Worm (Caenorhabditis elegans): ENCODE data around the gene VW02B12L.2.

VW02B12L.2 gene

ce11 chrII:11469574-11470108 lies 29.5 kb upstream of the VW02B12L.2 start, which contains the start of gene cisd-1 (continued):
- TF ChIP-seq atf-7 (tag; optimal IDR thresholded peaks at IDR 0.05): peak; percentile 32
- no peak for TF ChIP-seq nfyb-1 (GFP tag; IDR thresholded peaks at IDR 0.05)
- TF ChIP-seq ets-4 (GFP tag; optimal IDR thresholded peaks at IDR 0.05): no peak
- TF ChIP-seq nhr-80 (tag; optimal IDR thresholded peaks at IDR 0.05): peak; percentile 61
- TF ChIP-seq attf-6 (GFP tag; IDR thresholded peaks at IDR 0.05): no peak
- TF ChIP-seq efl-1 (GFP tag; optimal IDR thresholded peaks at IDR 0.05): no peak
- peak; percentile 5 for TF ChIP-seq ztf-18 (tag; optimal IDR thresholded peaks at IDR 0.05)

DNA sequence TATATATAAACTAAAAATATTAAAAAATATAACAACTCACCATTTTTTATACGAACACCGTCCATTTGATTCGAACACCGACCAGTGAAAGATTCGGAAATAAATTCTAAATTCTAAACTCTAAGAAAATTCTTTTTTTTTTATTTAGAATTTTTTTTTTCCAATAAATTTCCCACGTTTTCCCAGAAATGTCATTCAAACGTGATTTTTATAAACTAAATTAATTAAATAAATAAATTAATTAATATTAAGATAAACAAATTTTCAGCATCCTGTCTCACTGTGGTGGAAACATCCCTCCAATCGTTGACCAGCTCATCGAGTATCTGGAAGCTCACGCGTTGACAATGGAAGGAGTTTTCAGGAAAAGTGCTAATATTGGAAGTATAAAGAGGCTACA lies 27.4 kb upstream of the VW02B12L.2 start, which contains the start of gene klp-17:
klp-17 (minus strand) TSS at position 101 of the 400 bp plus-strand sequence.
- TF ChIP-seq nhr-120 (GFP tag; IDR thresholded peaks at IDR 0.05): no peak
- no peak for TF ChIP-seq F49E8.2 (tag; optimal IDR thresholded peaks at IDR 0.05; ENCODE audit: insufficient read depth)
- TF ChIP-seq somi-1 (GFP tag; optimal IDR thresholded peaks at IDR 0.05): no peak
- TF ChIP-seq B0035.1 (tag; optimal IDR thresholded peaks at IDR 0.05): no peak
- TF ChIP-seq zfh-2 (GFP tag; conservative IDR thresholded peaks at IDR 0.05): no peak
- TF ChIP-seq nfya-2 (GFP tag; IDR thresholded peaks at IDR 0.05): no peak
- no peak for TF ChIP-seq madf-10 (tag; optimal IDR thresholded peaks at IDR 0.05)
- no peak for TF ChIP-seq chd-7 (tag; optimal IDR thresholded peaks at IDR 0.05)
- TF ChIP-seq tbx-9 (tag; optimal IDR thresholded peaks at IDR 0.05; ENCODE audit: borderline replicate concordance): no peak
- no peak for TF ChIP-seq B0336.3 (GFP tag; IDR thresholded peaks at IDR 0.05)
- TF ChIP-seq lag-1 (GFP tag; IDR thresholded peaks at IDR 0.05): no peak
- TF ChIP-seq F33H1.4 (GFP tag; IDR thresholded peaks at IDR 0.05): no peak
- no peak for TF ChIP-seq hmg-1.2 (GFP tag; IDR thresholded peaks at IDR 0.05)
- no peak for TF ChIP-seq nfya-1 (tag; optimal IDR thresholded peaks at IDR 0.05; ENCODE audit: borderline replicate concordance, insufficient read depth)
- no peak for TF ChIP-seq ama-1 (optimal IDR thresholded peaks at IDR 0.05)
- no peak for TF ChIP-seq ama-1 (GFP tag; optimal IDR thresholded peaks at IDR 0.05)
- TF ChIP-seq B0019.2 (GFP tag; conservative IDR thresholded peaks at IDR 0.05): no peak
- TF ChIP-seq F52B5.7 (tag; optimal IDR thresholded peaks at IDR 0.05): no peak
- TF ChIP-seq gei-17 (GFP tag; optimal IDR thresholded peaks at IDR 0.05): no peak

- TF ChIP-seq somi-1 (GFP tag; optimal IDR thresholded peaks at IDR 0.05) (no peak), B0035.1 (tag; optimal IDR thresholded peaks at IDR 0.05) (no peak), Y56A3A.18 (GFP tag; IDR thresholded peaks at IDR 0.05) (no peak), sptf-2 (GFP tag; optimal IDR thresholded peaks at IDR 0.05) (no peak), nhr-120 (GFP tag; IDR thresholded peaks at IDR 0.05) (no peak), F49E8.2 (tag; optimal IDR thresholded peaks at IDR 0.05; ENCODE audit: insufficient read depth) (no peak), T26A5.8 (tag; optimal IDR thresholded peaks at IDR 0.05) (no peak), let-526 (GFP tag; IDR thresholded peaks at IDR 0.05) (no peak), nfya-2 (GFP tag; IDR thresholded peaks at IDR 0.05) (no peak), ekl-4 (GFP tag; IDR thresholded peaks at IDR 0.05) (no peak), xnd-1 (tag; optimal IDR thresholded peaks at IDR 0.05) (no peak), ets-4 (GFP tag; optimal IDR thresholded peaks at IDR 0.05) (peak; percentile 58), snpc-1.3 (tag; optimal IDR thresholded peaks at IDR 0.05; ENCODE audit: insufficient read depth) (no peak), tlf-1 (GFP tag; optimal IDR thresholded peaks at IDR 0.05) (no peak), hrde-1 (tag; optimal IDR thresholded peaks at IDR 0.05; ENCODE audit: borderline replicate concordance) (no peak), dpl-1 (GFP tag; optimal IDR thresholded peaks at IDR 0.05) (no peak), madf-10 (tag; optimal IDR thresholded peaks at IDR 0.05) (no peak), F22D6.2 (tag; optimal IDR thresholded peaks at IDR 0.05) (no peak), aptf-2 (GFP tag; conservative IDR thresholded peaks at IDR 0.05) (no peak), Y53F4B.3 (GFP tag; IDR thresholded peaks at IDR 0.05) (no peak), F10E7.11 (tag; optimal IDR thresholded peaks at IDR 0.05) (no peak), unc-62 (GFP tag; optimal IDR thresholded peaks at IDR 0.05) (no peak), pha-4 (tag; optimal IDR thresholded peaks at IDR 0.05) (no peak), F52B5.7 (tag; optimal IDR thresholded peaks at IDR 0.05) (no peak), F37B4.10 (GFP tag; IDR thresholded peaks at IDR 0.05) (no peak), cebp-1 (GFP tag; IDR thresholded peaks at IDR 0.05) (no peak), cebp-1 (tag; optimal IDR thresholded peaks at IDR 0.05) (peak; percentile 59), fkh-3 (tag; optimal IDR thresholded peaks at IDR 0.05) (no peak)
These were observed 24.4 kb upstream of the VW02B12L.2 start, which contains the start of the genes aars-1 and rga-1 for ce11 chrII:11464427-11464944. TSS of gene aars-1 (minus strand) at chrII:11464497. TSS of gene rga-1 (plus strand) at chrII:11464894.

All from whole organism, young adult.